Worm (Caenorhabditis elegans) whole organism, early embryonic: ENCODE data around the gene zip-6.

Source experiments
- B0310.2 ChIP-seq: sonication (generic microtip); optimal IDR thresholded peaks from 2 replicates; lab custom pipeline; 2016; ENCODE audit warnings: mild to moderate bottlenecking, missing genetic modification characterization, missing compliant biosample characterization
- F13C5.2 ChIP-seq: sonication (generic microtip); optimal IDR thresholded peaks from 2 replicates; lab custom pipeline; 2017; ENCODE audit warnings: mild to moderate bottlenecking, missing genetic modification characterization, inconsistent platforms, missing compliant biosample characterization
- ama-1 ChIP-seq: fragments of 150-350 bp; optimal IDR thresholded peaks from 2 replicates; lab custom pipeline; 2014
- ceh-13 ChIP-seq: fragments of 200-800 bp; sonication (Bioruptor generic); optimal IDR thresholded peaks from 2 replicates; lab custom pipeline; 2018; ENCODE audit warnings: mild to moderate bottlenecking, missing genetic modification characterization, missing compliant biosample characterization
- ceh-36 ChIP-seq: sonication (generic microtip); optimal IDR thresholded peaks from 2 replicates; lab custom pipeline; 2016; ENCODE audit warnings: missing genetic modification characterization, inconsistent platforms, missing compliant biosample characterization
- ets-7 ChIP-seq: sonication (generic microtip); optimal IDR thresholded peaks from 2 replicates; lab custom pipeline; 2016; ENCODE audit warnings: missing genotype, missing genetic modification characterization, missing compliant biosample characterization
- hmbx-1 ChIP-seq: sonication (generic microtip); optimal IDR thresholded peaks from 2 replicates; lab custom pipeline; 2016; ENCODE audit warnings: mild to moderate bottlenecking, missing genetic modification characterization, missing compliant biosample characterization
- hmg-4 ChIP-seq: fragments of 200-800 bp; sonication (Bioruptor generic); optimal IDR thresholded peaks from 2 replicates; lab custom pipeline; 2018; ENCODE audit warnings: mild to moderate bottlenecking, missing genetic modification characterization, missing compliant biosample characterization
- hnd-1 ChIP-seq: sonication (generic microtip); optimal IDR thresholded peaks from 2 replicates; lab custom pipeline; 2016; ENCODE audit warnings: missing genetic modification characterization, missing compliant biosample characterization
- scrt-1 ChIP-seq: fragments of 200-800 bp; sonication (Bioruptor generic); IDR thresholded peaks from 2 replicates; pipeline ENCODE4 v1.3.6; 2022; ENCODE audit warnings: missing genetic modification characterization, missing compliant biosample characterization
- tbx-37 ChIP-seq: fragments of 200-800 bp; sonication (Bioruptor generic); conservative IDR thresholded peaks from 2 replicates; pipeline ENCODE4 v1.3.6; 2022; ENCODE audit warnings: missing genetic modification reagents, missing genetic modification characterization, missing compliant biosample characterization
- tra-4 ChIP-seq: sonication (generic microtip); optimal IDR thresholded peaks from 2 replicates; lab custom pipeline; 2017; ENCODE audit warnings: missing genetic modification characterization, missing compliant biosample characterization

- TF ChIP-seq scrt-1 (GFP tag; lab: Robert Waterston, UW) (no peak), ama-1 (lab: Kevin White, UChicago) (no peak), tbx-37 (no peak), ets-7 (tag; lab: Kevin White, UChicago) (no peak), ceh-36 (no peak), ceh-13 (no peak), B0310.2 (no peak), F13C5.2 (tag; lab: Kevin White, UChicago) (no peak), hmbx-1 (tag; lab: Kevin White, UChicago) (no peak), hnd-1 (tag; lab: Kevin White, UChicago) (no peak), hmg-4 (no peak), tra-4 (tag; lab: Kevin White, UChicago) (no peak)
Observed at ce11 chrIV:11212978-11213377, 5.0 kb downstream of the zip-6 start.
